Worm (Caenorhabditis elegans) whole organism, L4 larva: Measurements from ENCODE around the gene B0024.3.

Source experiments
- R02D3.7 ChIP-seq: fragments of 150-350 bp; sonication (generic microtip); optimal IDR thresholded peaks from 3 replicates; lab custom pipeline; 2014; ENCODE audit warnings: missing biosample characterization, missing genetic modification characterization
- ZK546.5 ChIP-seq, 2 experiments: sonication (generic microtip); optimal IDR thresholded peaks; 2 replicates each; lab custom pipeline; 2017; ENCODE audit warnings: missing biosample characterization in 2 of 2, missing genetic modification characterization in 2 of 2
- fos-1 ChIP-seq: fragments of 150-350 bp; optimal IDR thresholded peaks from 2 replicates; lab custom pipeline; 2014; ENCODE audit warnings: missing biosample characterization, missing genetic modification characterization
- lir-3 ChIP-seq: sonication (generic microtip); optimal IDR thresholded peaks from 2 replicates; lab custom pipeline; 2016; ENCODE audit warnings: mild to moderate bottlenecking, missing genetic modification characterization, missing compliant biosample characterization
- lsy-2 ChIP-seq, 2 experiments: fragments of 150-350 bp in 1 of 2; sonication (generic microtip) in 1 of 2; optimal IDR thresholded peaks; 2 replicates each; lab custom pipeline; 2014 to 2017; ENCODE audit warnings: missing biosample characterization in 2 of 2, missing genetic modification characterization in 2 of 2
- mdt-29 ChIP-seq: fragments of 200-800 bp; sonication (Bioruptor generic); IDR thresholded peaks from 2 replicates; pipeline ENCODE4 v1.3.6; 2022; ENCODE audit warnings: missing genetic modification reagents, missing genetic modification characterization, missing compliant biosample characterization
- mxl-2 ChIP-seq: fragments of 200-800 bp; sonication (Bioruptor generic); conservative IDR thresholded peaks from 2 replicates; pipeline ENCODE4 v1.3.6; 2022; ENCODE audit warnings: missing genetic modification reagents, missing genetic modification characterization, missing compliant biosample characterization
- rbr-2 ChIP-seq: sonication (generic microtip); optimal IDR thresholded peaks from 2 replicates; lab custom pipeline; 2016; ENCODE audit warnings: missing genotype, missing genetic modification characterization, missing compliant biosample characterization
- unc-130 ChIP-seq: sonication (generic microtip); optimal IDR thresholded peaks from 2 replicates; lab custom pipeline; 2016; ENCODE audit warnings: missing genetic modification reagents, missing genetic modification characterization, missing compliant biosample characterization
- unc-62 ChIP-seq, 3 experiments: fragments of 150-350 bp in 1 of 3; sonication (generic microtip); optimal IDR thresholded peaks in 2 of 3; peaks in 1 of 3; 1 replicate in 1 of 3; 2 replicates in 2 of 3; lab custom pipeline; 2014 to 2017; ENCODE audit warnings: missing biosample characterization in 3 of 3, missing genetic modification characterization in 3 of 3, missing genetic modification reagents in 3 of 3, missing genotype in 1 of 3
- zag-1 ChIP-seq: fragments of 150-350 bp; optimal IDR thresholded peaks from 2 replicates; lab custom pipeline; 2014; ENCODE audit warnings: missing biosample characterization, missing genetic modification characterization

DNA sequence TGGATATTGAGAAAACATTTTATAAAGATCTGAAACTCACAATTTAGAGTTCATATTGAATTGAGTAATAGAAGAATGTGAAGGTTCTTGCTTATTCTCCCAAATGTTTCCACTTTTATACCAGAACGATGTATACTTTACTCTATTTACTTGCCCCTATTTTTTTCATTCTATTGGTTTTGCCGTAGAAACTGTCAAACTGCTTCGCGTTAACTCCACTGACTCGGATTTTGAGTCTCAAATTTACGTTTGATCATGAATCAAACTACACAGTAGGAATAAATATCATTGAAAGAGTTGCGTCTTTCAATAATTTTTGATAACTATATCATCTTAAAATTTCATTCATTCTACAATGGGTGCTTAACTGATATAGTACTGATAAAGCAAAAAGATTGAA lies 47.5 kb upstream of the B0024.3 start, which contains the start of gene fipr-8:
- TF ChIP-seq mdt-29 = no peak
- TF ChIP-seq fos-1 (tag; lab: Kevin White, UChicago) = no peak
- no peak for TF ChIP-seq unc-130 (GFP tag; lab: Kevin White, UChicago)
- no peak for TF ChIP-seq rbr-2 (tag; lab: Kevin White, UChicago)
- no peak for TF ChIP-seq ZK546.5 (tag; optimal IDR thresholded peaks at IDR 0.05; lab: Kevin White, UChicago)
- no peak for TF ChIP-seq lir-3 (tag; lab: Kevin White, UChicago)
- TF ChIP-seq zag-1 (tag; lab: Kevin White, UChicago) = no peak
- TF ChIP-seq R02D3.7 (tag; lab: Kevin White, UChicago) = no peak
- TF ChIP-seq unc-62 (GFP tag; optimal IDR thresholded peaks at IDR 0.05 in 1 of 2; lab: Kevin White, UChicago) = no peak
- TF ChIP-seq unc-62 (tag; optimal IDR thresholded peaks at IDR 0.05; lab: Kevin White, UChicago) = no peak
- TF ChIP-seq mxl-2 = no peak
- no peak for TF ChIP-seq lsy-2 (tag; optimal IDR thresholded peaks at IDR 0.05; lab: Kevin White, UChicago)
